Fruit fly (Drosophila melanogaster) whole organism, embryonic: Measurements from ENCODE around the gene djl.

ENCODE experiments used
- Adf1 ChIP-seq: fragments of 200-800 bp; sonication (Bioruptor generic); IDR thresholded peaks from 2 replicates; pipeline ENCODE4 v1.3.6; 2022; ENCODE audit warnings: missing biosample characterization, missing genetic modification characterization
- Atf3 ChIP-seq: fragments of 200-800 bp; sonication (Bioruptor generic); optimal IDR thresholded peaks from 3 replicates; lab custom pipeline; 2016; ENCODE audit warnings: missing biosample characterization, missing genetic modification characterization
- Atf6 ChIP-seq: fragments of 200-800 bp; sonication (Bioruptor generic); IDR thresholded peaks from 2 replicates; pipeline ENCODE4 v1.3.6; 2022; ENCODE audit warnings: missing biosample characterization, missing genetic modification characterization
- Blimp-1 ChIP-seq: fragments of 200-800 bp; sonication (Bioruptor generic); optimal IDR thresholded peaks from 3 replicates; lab custom pipeline; 2018; ENCODE audit warnings: missing biosample characterization, missing genetic modification characterization, mild to moderate bottlenecking, moderate library complexity, missing genetic modification reagents
- BtbVII ChIP-seq: fragments of 200-800 bp; sonication (Bioruptor generic); optimal IDR thresholded peaks from 3 replicates; lab custom pipeline; 2017; ENCODE audit warnings: missing biosample characterization, mild to moderate bottlenecking, missing genetic modification characterization
- CG10431 ChIP-seq: fragments of 200-800 bp; sonication (Bioruptor generic); optimal IDR thresholded peaks from 3 replicates; lab custom pipeline; 2018; ENCODE audit warnings: missing biosample characterization, mild to moderate bottlenecking, missing genetic modification characterization
- CG10543 ChIP-seq: fragments of 200-800 bp; sonication (Bioruptor generic); optimal IDR thresholded peaks from 3 replicates; lab custom pipeline; 2017; ENCODE audit warnings: missing biosample characterization, mild to moderate bottlenecking, missing genetic modification characterization, moderate library complexity
- CG11560 ChIP-seq: fragments of 200-800 bp; sonication (Bioruptor generic); IDR thresholded peaks from 3 replicates; pipeline ENCODE4 v1.3.6; 2022; ENCODE audit warnings: missing biosample characterization, missing genetic modification characterization
- CG12769 ChIP-seq: fragments of 200-800 bp; sonication (Bioruptor generic); optimal IDR thresholded peaks from 2 replicates; lab custom pipeline; 2019; ENCODE audit warnings: missing biosample characterization, mild to moderate bottlenecking, missing genetic modification characterization, moderate library complexity
- CG14710 ChIP-seq: fragments of 200-800 bp; sonication (Bioruptor generic); optimal IDR thresholded peaks from 3 replicates; lab custom pipeline; 2019; ENCODE audit warnings: missing biosample characterization, mild to moderate bottlenecking, missing genetic modification characterization, moderate library complexity
- CG1602 ChIP-seq: fragments of 200-800 bp; sonication (Bioruptor generic); optimal IDR thresholded peaks from 3 replicates; lab custom pipeline; 2016; ENCODE audit warnings: missing biosample characterization, missing genetic modification characterization
- CG17802 ChIP-seq: fragments of 200-800 bp; sonication (Bioruptor generic); optimal IDR thresholded peaks from 2 replicates; lab custom pipeline; 2018; ENCODE audit warnings: missing biosample characterization, mild to moderate bottlenecking, missing genetic modification characterization, moderate library complexity
- CG30403 ChIP-seq: fragments of 200-800 bp; sonication (Bioruptor generic); optimal IDR thresholded peaks from 3 replicates; lab custom pipeline; 2016; ENCODE audit warnings: missing biosample characterization, missing genetic modification characterization
- CG3065 ChIP-seq: fragments of 200-800 bp; sonication (Bioruptor generic); optimal IDR thresholded peaks from 2 replicates; lab custom pipeline; 2016; ENCODE audit warnings: missing biosample characterization, missing genetic modification characterization
- CG4424 ChIP-seq: fragments of 200-800 bp; sonication (Bioruptor generic); optimal IDR thresholded peaks from 3 replicates; lab custom pipeline; 2016; ENCODE audit warnings: missing biosample characterization, missing genetic modification characterization
- CG6272 ChIP-seq: fragments of 200-800 bp; sonication (Bioruptor generic); IDR thresholded peaks from 2 replicates; pipeline ENCODE4 v1.3.6; 2022; ENCODE audit warnings: missing biosample characterization, missing genetic modification characterization
- CG8281 ChIP-seq: fragments of 200-800 bp; sonication (Bioruptor generic); optimal IDR thresholded peaks from 2 replicates; lab custom pipeline; 2018; ENCODE audit warnings: missing biosample characterization, mild to moderate bottlenecking, missing genetic modification characterization, moderate library complexity
- CG8359 ChIP-seq: fragments of 200-800 bp; sonication (Bioruptor generic); optimal IDR thresholded peaks from 2 replicates; lab custom pipeline; 2017; ENCODE audit warnings: missing biosample characterization, mild to moderate bottlenecking, missing genetic modification characterization, borderline replicate concordance
- Dll ChIP-seq: fragments of 200-800 bp; sonication (Bioruptor generic); IDR thresholded peaks from 4 replicates; pipeline ENCODE4 v1.3.6; 2022; ENCODE audit warnings: missing biosample characterization, missing genetic modification characterization; ENCODE audit not compliant: partially characterized antibody
- Drgx ChIP-seq: fragments of 200-800 bp; sonication (Bioruptor generic); IDR thresholded peaks from 2 replicates; pipeline ENCODE4 v1.3.6; 2022; ENCODE audit warnings: missing biosample characterization, missing genetic modification characterization
- Ets65A ChIP-seq: fragments of 200-800 bp; sonication (Bioruptor generic); peaks from one replicate; lab custom pipeline; 2016; ENCODE audit warnings: missing biosample characterization, missing genetic modification characterization
- Gug ChIP-seq: fragments of 200-800 bp; sonication (Bioruptor generic); IDR thresholded peaks from 4 replicates; pipeline ENCODE4 v1.3.6; 2022; ENCODE audit warnings: missing biosample characterization, missing genetic modification characterization
- HHEX ChIP-seq: fragments of 200-800 bp; sonication (Bioruptor generic); optimal IDR thresholded peaks from 3 replicates; lab custom pipeline; 2017; ENCODE audit warnings: missing biosample characterization, mild to moderate bottlenecking, missing genetic modification characterization, missing genetic modification reagents
- Hr78 ChIP-seq, 2 experiments: fragments of 200-800 bp in 1 of 2; fragments of >200 bp in 1 of 2; sonication (Bioruptor generic) in 1 of 2; optimal IDR thresholded peaks; 2 replicates each; lab custom pipeline; 2017 to 2019; ENCODE audit warnings: missing biosample characterization in 2 of 2, missing genetic modification characterization in 2 of 2, mild to moderate bottlenecking in 1 of 2, moderate library complexity in 1 of 2
- MBD-R2 ChIP-seq: fragments of 200-800 bp; sonication (Bioruptor generic); IDR thresholded peaks from 2 replicates; pipeline ENCODE4 v1.3.6; 2022; ENCODE audit warnings: missing biosample characterization, missing genetic modification characterization
- Pdp1 ChIP-seq, 2 experiments: fragments of 200-800 bp; sonication (Bioruptor generic); optimal IDR thresholded peaks; 3 replicates each; lab custom pipeline; 2016; ENCODE audit warnings: missing biosample characterization in 2 of 2, missing genetic modification characterization in 2 of 2, mild to moderate bottlenecking in 1 of 2, moderate library complexity in 1 of 2
- Rfx ChIP-seq: fragments of 200-800 bp; sonication (Bioruptor generic); IDR thresholded peaks from 2 replicates; pipeline ENCODE4 v1.3.6; 2022; ENCODE audit warnings: missing biosample characterization, missing genetic modification characterization
- Usf ChIP-seq: fragments of 200-800 bp; sonication (Bioruptor generic); optimal IDR thresholded peaks from 2 replicates; lab custom pipeline; 2017; ENCODE audit warnings: missing genotype, missing biosample characterization, missing genetic modification characterization
- cato ChIP-seq: fragments of 200-800 bp; sonication (Bioruptor generic); optimal IDR thresholded peaks from 2 replicates; lab custom pipeline; 2016; ENCODE audit warnings: missing biosample characterization, missing genetic modification characterization, borderline replicate concordance
- chif ChIP-seq, 2 experiments: fragments of 200-800 bp; sonication (Bioruptor generic); optimal IDR thresholded peaks; 3 replicates each; lab custom pipeline; 2016; ENCODE audit warnings: missing biosample characterization in 2 of 2, missing genetic modification characterization in 2 of 2
- da ChIP-seq: fragments of 200-800 bp; sonication (Bioruptor generic); optimal IDR thresholded peaks from 2 replicates; lab custom pipeline; 2016; ENCODE audit warnings: missing biosample characterization, missing genetic modification characterization
- disco-r ChIP-seq: fragments of 200-800 bp; sonication (Bioruptor generic); optimal IDR thresholded peaks from 2 replicates; lab custom pipeline; 2016; ENCODE audit warnings: missing biosample characterization, missing genetic modification characterization
- emc ChIP-seq: fragments of 200-800 bp; sonication (Bioruptor generic); optimal IDR thresholded peaks from 2 replicates; lab custom pipeline; 2016; ENCODE audit warnings: missing biosample characterization, missing genetic modification characterization
- eyg ChIP-seq: fragments of 200-800 bp; sonication (Bioruptor generic); optimal IDR thresholded peaks from 3 replicates; lab custom pipeline; 2016; ENCODE audit warnings: missing biosample characterization, missing genetic modification characterization
- fd102C ChIP-seq: fragments of 200-800 bp; sonication (Bioruptor generic); optimal IDR thresholded peaks from 2 replicates; lab custom pipeline; 2018; ENCODE audit warnings: missing biosample characterization, mild to moderate bottlenecking, missing genetic modification characterization, moderate library complexity
- fd96Cb ChIP-seq: fragments of 200-800 bp; sonication (Bioruptor generic); optimal IDR thresholded peaks from 2 replicates; lab custom pipeline; 2018; ENCODE audit warnings: missing biosample characterization, mild to moderate bottlenecking, missing genetic modification characterization, moderate library complexity
- kah ChIP-seq: fragments of 200-800 bp; sonication (Bioruptor generic); optimal IDR thresholded peaks from 2 replicates; lab custom pipeline; 2018; ENCODE audit warnings: missing biosample characterization, mild to moderate bottlenecking, missing genetic modification characterization
- ken ChIP-seq: fragments of 200-800 bp; sonication (Bioruptor generic); IDR thresholded peaks from 3 replicates; pipeline ENCODE4 v1.3.6; 2022; ENCODE audit warnings: missing biosample characterization, missing genetic modification characterization
- lilli ChIP-seq: fragments of 200-800 bp; sonication (Bioruptor generic); optimal IDR thresholded peaks from 3 replicates; lab custom pipeline; 2016; ENCODE audit warnings: missing biosample characterization, missing genetic modification characterization
- salm ChIP-seq: fragments of 200-800 bp; sonication (Bioruptor generic); optimal IDR thresholded peaks from 2 replicates; lab custom pipeline; 2018; ENCODE audit warnings: missing biosample characterization, mild to moderate bottlenecking, missing genetic modification characterization
- sc ChIP-seq, 3 experiments: fragments of >200 bp in 2 of 3; fragments of 200-800 bp in 1 of 3; sonication (Bioruptor generic) in 1 of 3; optimal IDR thresholded peaks; 2 replicates in 2 of 3; 3 replicates in 1 of 3; lab custom pipeline; 2017; ENCODE audit warnings: mild to moderate bottlenecking in 1 of 3, missing biosample characterization in 1 of 3, missing genetic modification characterization in 1 of 3, missing genetic modification reagents in 1 of 3
- sd ChIP-seq: fragments of 200-800 bp; sonication (Bioruptor generic); optimal IDR thresholded peaks from 3 replicates; lab custom pipeline; 2018; ENCODE audit warnings: missing biosample characterization, mild to moderate bottlenecking, missing genetic modification characterization, moderate library complexity
- slou ChIP-seq: fragments of 200-800 bp; sonication (Bioruptor generic); optimal IDR thresholded peaks from 3 replicates; lab custom pipeline; 2016; ENCODE audit warnings: missing biosample characterization, missing genetic modification characterization
- twi ChIP-seq: fragments of 200-800 bp; optimal IDR thresholded peaks from 2 replicates; lab custom pipeline; 2019; ENCODE audit warnings: missing biosample characterization, mild to moderate bottlenecking, missing genetic modification characterization, moderate library complexity
- vfl ChIP-seq: fragments of 200-800 bp; sonication (Bioruptor generic); optimal IDR thresholded peaks from 2 replicates; lab custom pipeline; 2016; ENCODE audit warnings: missing biosample characterization, missing genetic modification characterization

djl gene

dm6 chr3R:7059015-7059414 lies 1.6 kb upstream of the djl start, which contains the start of gene dj:
Gene dj, plus strand, starts transcription at chr3R:7059315.
- TF ChIP-seq Gug (GFP tag; lab: Robert Waterston, UW) (no peak), lilli (GFP tag; lab: Kevin White, UChicago) (no peak), disco-r (GFP tag; lab: Kevin White, UChicago) (no peak), CG30403 (GFP tag; lab: Kevin White, UChicago) (no peak)

dm6 chr3R:7061875-7062274 lies 1.3 kb downstream of the djl start, which contains the start of gene Mst84B:
Gene Mst84B, plus strand, starts transcription at chr3R:7062175.
- TF ChIP-seq Gug (GFP tag; lab: Robert Waterston, UW) (no peak), da (GFP tag; lab: Kevin White, UChicago) (no peak), sc (optimal IDR thresholded peaks at IDR 0.05; lab: Kevin White, UChicago) (no peak), sc (GFP tag; optimal IDR thresholded peaks at IDR 0.05; lab: Kevin White, UChicago) (no peak), CG17802 (no peak), MBD-R2 (no peak), Rfx (GFP tag; lab: Robert Waterston, UW) (no peak), eyg (no peak), fd96Cb (tag; lab: Kevin White, UChicago) (no peak), CG8359 (GFP tag; lab: Kevin White, UChicago) (no peak)

dm6 chr3R:7066267-7066666 lies 5.7 kb downstream of the djl start:
- no peak for TF ChIP-seq emc (GFP tag; lab: Kevin White, UChicago)
- TF ChIP-seq chif (GFP tag; optimal IDR thresholded peaks at IDR 0.05; lab: Kevin White, UChicago) = no peak
- TF ChIP-seq Dll (GFP tag; lab: Robert Waterston, UW) = no peak
- TF ChIP-seq kah (GFP tag; lab: Kevin White, UChicago) = peak; percentile 15
- peak; percentile 89 for TF ChIP-seq sd (tag; lab: Kevin White, UChicago)
- no peak for TF ChIP-seq salm (tag; lab: Kevin White, UChicago)
- TF ChIP-seq ken (GFP tag; lab: Robert Waterston, UW) = 0 out of 3 replicates have a peak, but pooled peaks have one; percentile 32
- no peak for TF ChIP-seq Pdp1 (GFP tag; optimal IDR thresholded peaks at IDR 0.05; lab: Kevin White, UChicago)
- peak; percentile 4 for TF ChIP-seq BtbVII (GFP tag; lab: Kevin White, UChicago)
- no peak for TF ChIP-seq CG10431 (GFP tag; lab: Kevin White, UChicago)
- TF ChIP-seq Blimp-1 (GFP tag; lab: Kevin White, UChicago) = peak; percentile 27
- peak in 1 of 2 experiments; percentile 72 for TF ChIP-seq Hr78 (GFP tag; optimal IDR thresholded peaks at IDR 0.05; lab: Kevin White, UChicago)
- no peak for TF ChIP-seq CG4424 (GFP tag; lab: Kevin White, UChicago)
- peak; percentile 4 for TF ChIP-seq CG8281 (tag; lab: Kevin White, UChicago)
- TF ChIP-seq CG12769 (tag; lab: Kevin White, UChicago) = peak; percentile 35

dm6 chr3R:7067092-7067491 lies 6.5 kb downstream of the djl start, which contains the start of the genes CG1105 and CG1965:
Gene CG1105, minus strand, starts transcription at chr3R:7067136.
Gene CG1965, plus strand, starts transcription at chr3R:7067401.
- TF ChIP-seq CG6272 (peak; percentile 96), Atf3 (GFP tag; lab: Kevin White, UChicago) (peak; percentile 88), slou (GFP tag; lab: Kevin White, UChicago) (peak; percentile 91), cato (GFP tag; lab: Kevin White, UChicago) (peak; percentile 94), Adf1 (GFP tag; lab: Robert Waterston, UW) (peak; percentile 78), Drgx (GFP tag; lab: Robert Waterston, UW) (peak; percentile 76), Ets65A (GFP tag; lab: Kevin White, UChicago) (peak; percentile 99), CG10543 (GFP tag; lab: Kevin White, UChicago) (peak; percentile 91), CG14710 (tag; lab: Kevin White, UChicago) (peak; percentile 96), twi (tag; lab: Kevin White, UChicago) (peak; percentile 84), fd102C (peak; percentile 63), CG11560 (tag; lab: Robert Waterston, UW) (peak; percentile 85), lilli (GFP tag; lab: Kevin White, UChicago) (peak; percentile 98), CG3065 (peak; percentile 84), vfl (GFP tag; lab: Kevin White, UChicago) (peak; percentile 96), Usf (peak; percentile 87), Atf6 (GFP tag; lab: Robert Waterston, UW) (peak; percentile 90), CG1602 (GFP tag; lab: Kevin White, UChicago) (peak; percentile 96), HHEX (GFP tag; lab: Kevin White, UChicago) (peak; percentile 74)
